Fruit fly (Drosophila melanogaster) whole organism, wandering third instar larva: ENCODE data around the gene meigo.

Experiments used
- Abd-B ChIP-seq: fragments of >200 bp; optimal IDR thresholded peaks from 2 replicates; lab custom pipeline; 2017; ENCODE audit warnings: missing biosample characterization, missing genetic modification characterization
- CG32264 ChIP-seq: fragments of 200-800 bp; sonication (Bioruptor generic); optimal IDR thresholded peaks from 2 replicates; lab custom pipeline; 2016; ENCODE audit warnings: missing biosample characterization, missing genetic modification characterization
- CG9705 ChIP-seq: fragments of 200-800 bp; sonication (Bioruptor generic); optimal IDR thresholded peaks from 2 replicates; lab custom pipeline; 2018; ENCODE audit warnings: missing biosample characterization, mild to moderate bottlenecking, missing genetic modification characterization
- CrebA ChIP-seq: fragments of 200-800 bp; sonication (Bioruptor generic); optimal IDR thresholded peaks from 2 replicates; lab custom pipeline; 2016; ENCODE audit warnings: missing biosample characterization, mild to moderate bottlenecking, missing genetic modification characterization, borderline replicate concordance
- Dfd ChIP-seq: fragments of >200 bp; optimal IDR thresholded peaks from 2 replicates; lab custom pipeline; 2017; ENCODE audit warnings: missing biosample characterization, missing genetic modification characterization
- Dif ChIP-seq: fragments of 200-275, 200-300 bp; sonication (Bioruptor generic); optimal IDR thresholded peaks from 2 replicates; lab custom pipeline; 2018; ENCODE audit warnings: missing biosample characterization, missing genetic modification characterization; ENCODE audit not compliant: partially characterized antibody
- GATAd ChIP-seq: sonication (Bioruptor generic); optimal IDR thresholded peaks from 2 replicates; lab custom pipeline; 2016; ENCODE audit warnings: missing biosample characterization, missing genetic modification characterization
- HLH106 ChIP-seq: fragments of 200-800 bp; optimal IDR thresholded peaks from 3 replicates; lab custom pipeline; 2019; ENCODE audit warnings: missing biosample characterization, mild to moderate bottlenecking, missing genetic modification characterization, moderate library complexity
- Hnf4 ChIP-seq: fragments of 200-800 bp; sonication (Bioruptor generic); optimal IDR thresholded peaks from 2 replicates; lab custom pipeline; 2016; ENCODE audit warnings: missing biosample characterization, mild to moderate bottlenecking, missing genetic modification characterization
- Hr78 ChIP-seq: fragments of >200 bp; optimal IDR thresholded peaks from 2 replicates; lab custom pipeline; 2017; ENCODE audit warnings: missing biosample characterization, missing genetic modification characterization
- Hr83 ChIP-seq: fragments of 200-300 bp; sonication (Bioruptor generic); optimal IDR thresholded peaks from 2 replicates; lab custom pipeline; 2016; ENCODE audit warnings: missing biosample characterization, mild to moderate bottlenecking, missing genetic modification characterization, moderate library complexity; ENCODE audit not compliant: poor library complexity, severe bottlenecking
- Jra ChIP-seq: sonication (Bioruptor generic); optimal IDR thresholded peaks from 2 replicates; lab custom pipeline; 2016; ENCODE audit warnings: missing biosample characterization, missing genetic modification characterization
- Mio ChIP-seq: sonication (Bioruptor generic); optimal IDR thresholded peaks from 2 replicates; lab custom pipeline; 2016; ENCODE audit warnings: missing biosample characterization, missing genetic modification characterization
- Myc ChIP-seq: fragments of >200 bp; optimal IDR thresholded peaks from 2 replicates; lab custom pipeline; 2017
- N ChIP-seq: fragments of >200 bp; optimal IDR thresholded peaks from 2 replicates; lab custom pipeline; 2018; ENCODE audit warnings: missing biosample characterization, missing external identifiers, missing genetic modification characterization
- OdsH ChIP-seq: fragments of 200-800 bp; sonication (Bioruptor generic); optimal IDR thresholded peaks from 2 replicates; lab custom pipeline; 2016; ENCODE audit warnings: missing biosample characterization, mild to moderate bottlenecking, missing genetic modification characterization
- Rel ChIP-seq, 2 experiments: fragments of 200-800 bp; sonication (Bioruptor generic) in 1 of 2; optimal IDR thresholded peaks; 2 replicates in 1 of 2; 3 replicates in 1 of 2; lab custom pipeline; 2016 to 2019; ENCODE audit warnings: mild to moderate bottlenecking in 2 of 2, missing biosample characterization in 2 of 2, missing genetic modification characterization in 2 of 2, moderate library complexity in 1 of 2
- Sp1 ChIP-seq: fragments of 200-800 bp; sonication (Bioruptor generic); optimal IDR thresholded peaks from 3 replicates; lab custom pipeline; 2019; ENCODE audit warnings: missing biosample characterization, mild to moderate bottlenecking, missing genetic modification characterization, moderate library complexity
- Vsx2 ChIP-seq: fragments of 200-300, 225-300 bp; sonication (Bioruptor generic); optimal IDR thresholded peaks from 2 replicates; lab custom pipeline; 2018; ENCODE audit warnings: missing biosample characterization, missing genetic modification characterization; ENCODE audit not compliant: partially characterized antibody
- br ChIP-seq: fragments of 200-800 bp; sonication (Bioruptor generic); optimal IDR thresholded peaks from 2 replicates; lab custom pipeline; 2016; ENCODE audit warnings: missing biosample characterization, missing genetic modification characterization
- brk ChIP-seq: fragments of 200-800 bp; sonication (Bioruptor generic); optimal IDR thresholded peaks from 2 replicates; lab custom pipeline; 2016; ENCODE audit warnings: missing biosample characterization, mild to moderate bottlenecking, missing genetic modification characterization
- dl ChIP-seq, 2 experiments: fragments of 175-275, 200-275 bp in 1 of 2; fragments of 200-275 bp in 1 of 2; sonication (Bioruptor generic); optimal IDR thresholded peaks; lab custom pipeline; 2018; ENCODE audit warnings: mild to moderate bottlenecking in 2 of 2, missing biosample characterization in 2 of 2, missing genetic modification characterization in 2 of 2, moderate library complexity in 2 of 2; ENCODE audit not compliant: partially characterized antibody in 2 of 2, insufficient read depth in 1 of 2
- dmrt93B ChIP-seq: fragments of 200-800 bp; sonication (Bioruptor generic); optimal IDR thresholded peaks from 2 replicates; lab custom pipeline; 2018; ENCODE audit warnings: missing biosample characterization, mild to moderate bottlenecking, missing genetic modification characterization
- dsf ChIP-seq: sonication (Bioruptor generic); optimal IDR thresholded peaks from 2 replicates; lab custom pipeline; 2016; ENCODE audit warnings: missing biosample characterization, missing genetic modification characterization, borderline replicate concordance
- ey ChIP-seq: fragments of 200-800 bp; sonication (Bioruptor generic); optimal IDR thresholded peaks from 2 replicates; lab custom pipeline; 2016; ENCODE audit warnings: missing biosample characterization, missing genetic modification characterization
- foxo ChIP-seq, 2 experiments: fragments of 200-800 bp; sonication (Bioruptor generic); optimal IDR thresholded peaks; 2 replicates in 1 of 2; 3 replicates in 1 of 2; lab custom pipeline; 2016 to 2017; ENCODE audit warnings: missing biosample characterization in 2 of 2, missing genetic modification characterization in 2 of 2
- fru ChIP-seq: fragments of 200-800 bp; sonication (Bioruptor generic); optimal IDR thresholded peaks from 3 replicates; lab custom pipeline; 2016; ENCODE audit warnings: missing biosample characterization, mild to moderate bottlenecking, missing genetic modification characterization
- h ChIP-seq: fragments of 200-800 bp; sonication (Bioruptor generic); optimal IDR thresholded peaks from 3 replicates; lab custom pipeline; 2016; ENCODE audit warnings: missing biosample characterization, mild to moderate bottlenecking, missing genetic modification characterization
- jim ChIP-seq: fragments of 175-275, 200-325 bp; sonication (Bioruptor generic); optimal IDR thresholded peaks from 2 replicates; lab custom pipeline; 2016; ENCODE audit warnings: missing biosample characterization, mild to moderate bottlenecking, missing genetic modification characterization
- lola ChIP-seq: fragments of >200 bp; optimal IDR thresholded peaks from 2 replicates; lab custom pipeline; 2017; ENCODE audit warnings: missing biosample characterization, missing genetic modification characterization
- pan ChIP-seq: fragments of >200 bp; optimal IDR thresholded peaks from 2 replicates; lab custom pipeline; 2017
- psq ChIP-seq: fragments of 200-800 bp; sonication (Bioruptor generic); optimal IDR thresholded peaks from 3 replicates; lab custom pipeline; 2017; ENCODE audit warnings: missing biosample characterization, mild to moderate bottlenecking, missing genetic modification characterization, moderate library complexity
- rgr ChIP-seq: fragments of 200-800 bp; sonication (Bioruptor generic); optimal IDR thresholded peaks from 3 replicates; lab custom pipeline; 2016; ENCODE audit warnings: missing biosample characterization, mild to moderate bottlenecking, missing genetic modification characterization
- sage ChIP-seq: fragments of 200-800 bp; sonication (Bioruptor generic); optimal IDR thresholded peaks from 2 replicates; lab custom pipeline; 2016; ENCODE audit warnings: missing biosample characterization, mild to moderate bottlenecking, missing genetic modification characterization
- sv ChIP-seq: fragments of 200-800 bp; sonication (Bioruptor generic); optimal IDR thresholded peaks from 3 replicates; lab custom pipeline; 2016; ENCODE audit warnings: missing biosample characterization, missing genetic modification characterization
- tai ChIP-seq: sonication (Bioruptor generic); optimal IDR thresholded peaks from 2 replicates; lab custom pipeline; 2016; ENCODE audit warnings: missing biosample characterization, missing genetic modification characterization
- usp ChIP-seq: fragments of >200 bp; optimal IDR thresholded peaks from 2 replicates; lab custom pipeline; 2017; ENCODE audit warnings: missing biosample characterization, missing genetic modification characterization
- woc ChIP-seq: sonication (Bioruptor generic); optimal IDR thresholded peaks from 2 replicates; lab custom pipeline; 2016; ENCODE audit warnings: missing biosample characterization, mild to moderate bottlenecking, missing genetic modification characterization

The meigo gene

DNA sequence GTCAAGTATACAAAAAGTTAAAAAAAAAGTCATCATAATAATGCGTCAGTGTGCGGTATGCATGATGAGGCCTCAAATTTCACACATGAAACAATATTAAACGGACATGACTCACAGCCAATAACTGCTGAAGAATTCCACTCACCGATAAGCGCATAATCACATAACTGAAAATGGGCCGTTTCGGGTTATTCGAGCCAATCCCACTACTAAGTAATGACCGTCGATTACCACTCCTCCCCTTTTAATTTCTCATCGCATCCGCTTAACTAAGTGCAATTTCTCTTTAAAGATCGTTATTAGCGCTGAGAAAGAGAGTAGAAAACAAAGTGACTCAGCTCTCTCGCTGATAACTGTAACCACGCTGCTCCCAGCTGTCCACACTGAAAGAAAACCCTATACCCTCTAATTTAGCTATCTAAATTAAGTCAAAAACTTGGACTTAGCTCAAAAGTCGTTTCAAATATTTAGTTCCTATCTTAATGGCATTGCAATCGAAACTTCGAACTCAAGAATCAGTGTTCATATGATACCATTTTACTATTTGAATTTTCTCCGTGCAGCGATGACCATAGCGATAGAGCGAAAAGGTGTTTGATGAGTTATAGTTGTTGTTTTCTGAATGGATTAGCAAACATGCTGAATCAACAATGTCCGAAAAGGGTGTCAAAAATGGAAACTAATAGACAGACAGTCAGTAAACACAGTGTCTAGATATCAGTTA lies 25.2 kb upstream of the meigo start:
- TF ChIP-seq rgr (GFP tag; lab: Kevin White, UChicago) (peak; percentile 77), fru (GFP tag; lab: Kevin White, UChicago) (peak; percentile 56), CG9705 (no peak), woc (GFP tag; lab: Kevin White, UChicago) (no peak), Mio (GFP tag; lab: Kevin White, UChicago) (no peak), Rel (GFP tag; optimal IDR thresholded peaks at IDR 0.05; lab: Kevin White, UChicago) (no peak), Rel (tag; optimal IDR thresholded peaks at IDR 0.05; lab: Kevin White, UChicago) (no peak), Sp1 (GFP tag; lab: Kevin White, UChicago) (peak; percentile 34), dsf (GFP tag; lab: Kevin White, UChicago) (no peak), Myc (no peak), Dfd (GFP tag; lab: Kevin White, UChicago) (no peak), HLH106 (tag; lab: Kevin White, UChicago) (peak; percentile 11), GATAd (GFP tag; lab: Kevin White, UChicago) (no peak), Hr78 (GFP tag; lab: Kevin White, UChicago) (no peak), Hnf4 (GFP tag; lab: Kevin White, UChicago) (peak; percentile 51), Hr83 (GFP tag; lab: Kevin White, UChicago) (peak; percentile 58), Jra (peak; percentile 58), sage (GFP tag; lab: Kevin White, UChicago) (no peak), foxo (GFP tag; optimal IDR thresholded peaks at IDR 0.05; lab: Kevin White, UChicago) (peak in 1 of 2 experiments; percentile 75), brk (GFP tag; lab: Kevin White, UChicago) (no peak), Abd-B (no peak), sv (GFP tag; lab: Kevin White, UChicago) (peak; percentile 84), psq (GFP tag; lab: Kevin White, UChicago) (peak; percentile 36), CG32264 (GFP tag; lab: Kevin White, UChicago) (peak; percentile 61), OdsH (peak; percentile 39), tai (no peak), h (GFP tag; lab: Kevin White, UChicago) (peak; percentile 67), dl (GFP tag; optimal IDR thresholded peaks at IDR 0.05; lab: Kevin White, UChicago; ENCODE audit: insufficient read depth in 1 of 2, partially characterized antibody in 2 of 2) (peak; percentile 42 to 50), usp (GFP tag; lab: Kevin White, UChicago) (no peak), dmrt93B (GFP tag; lab: Kevin White, UChicago) (no peak), pan (lab: Kevin White, UChicago) (no peak), CrebA (GFP tag; lab: Kevin White, UChicago) (no peak), Vsx2 (GFP tag; lab: Kevin White, UChicago) (no peak), br (GFP tag; lab: Kevin White, UChicago) (peak; percentile 67), ey (GFP tag; lab: Kevin White, UChicago) (peak; percentile 74), jim (GFP tag; lab: Kevin White, UChicago) (no peak), lola (GFP tag; lab: Kevin White, UChicago) (no peak), N (GFP tag; lab: Kevin White, UChicago) (no peak), Dif (peak; percentile 46)
- TF ChIP-seq, all 38 proteins: peak for 17

DNA sequence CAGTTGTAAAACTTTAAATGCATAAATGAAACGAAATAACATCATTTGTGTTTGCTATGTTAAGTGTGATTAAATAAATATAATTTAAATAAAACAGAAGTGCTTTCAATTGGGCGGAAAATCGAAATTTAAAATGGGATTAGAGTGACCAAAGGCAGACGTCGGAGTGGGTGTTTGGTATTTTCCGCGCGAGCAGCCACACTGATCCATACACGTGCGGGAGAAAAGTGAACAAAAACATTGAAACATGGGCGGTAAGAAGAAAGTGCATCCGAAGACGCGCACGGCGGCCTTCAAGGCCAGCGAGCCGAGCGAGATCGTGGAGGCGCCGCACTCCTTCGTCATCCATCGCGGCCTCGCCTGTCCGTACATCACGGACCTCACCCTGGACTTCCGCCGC lies 22.0 kb upstream of the meigo start, which contains the start of gene ppan:
Gene ppan (plus strand): TSS at position 198 of the 400 bp plus-strand sequence.
- TF ChIP-seq h (GFP tag; lab: Kevin White, UChicago) = peak; percentile 10
- peak; percentile 37 for TF ChIP-seq sage (GFP tag; lab: Kevin White, UChicago)
- TF ChIP-seq Dif = peak; percentile 20
- TF ChIP-seq sv (GFP tag; lab: Kevin White, UChicago) = no peak
- peak; percentile 36 for TF ChIP-seq Myc
- TF ChIP-seq br (GFP tag; lab: Kevin White, UChicago) = no peak
- TF ChIP-seq Mio (GFP tag; lab: Kevin White, UChicago) = no peak
- TF ChIP-seq Abd-B = no peak
- no peak for TF ChIP-seq pan (lab: Kevin White, UChicago)
- TF ChIP-seq, all 38 proteins: peak for 4
